Fruit fly (Drosophila melanogaster) whole organism, embryonic: Measurements from ENCODE around the gene Zaf1.
A peak's percentile ranks its signal among the peaks of the same experiment; 100 is the strongest.

ENCODE experiments used
- Asciz ChIP-seq: fragments of 200-800 bp; sonication (Bioruptor generic); optimal IDR thresholded peaks from 2 replicates; lab custom pipeline; 2017; ENCODE audit warnings: missing biosample characterization, mild to moderate bottlenecking, missing genetic modification characterization, missing genetic modification reagents
- Blimp-1 ChIP-seq: fragments of 200-800 bp; sonication (Bioruptor generic); optimal IDR thresholded peaks from 3 replicates; lab custom pipeline; 2018; ENCODE audit warnings: missing biosample characterization, missing genetic modification characterization, mild to moderate bottlenecking, moderate library complexity, missing genetic modification reagents
- CG1024 ChIP-seq: fragments of 200-800 bp; sonication (Bioruptor generic); IDR thresholded peaks from 2 replicates; pipeline ENCODE4 v1.3.6; 2022; ENCODE audit warnings: missing biosample characterization, missing genetic modification characterization
- CG10543 ChIP-seq: fragments of 200-800 bp; sonication (Bioruptor generic); optimal IDR thresholded peaks from 3 replicates; lab custom pipeline; 2017; ENCODE audit warnings: missing biosample characterization, mild to moderate bottlenecking, missing genetic modification characterization, moderate library complexity
- CG13287 ChIP-seq: fragments of 200-800 bp; sonication (Bioruptor generic); IDR thresholded peaks from 2 replicates; pipeline ENCODE4 v1.3.6; 2022; ENCODE audit warnings: missing biosample characterization, missing genetic modification characterization; ENCODE audit not compliant: partially characterized antibody
- CG14050 ChIP-seq: fragments of 200-800 bp; sonication (Bioruptor generic); IDR thresholded peaks from 3 replicates; pipeline ENCODE4 v1.3.6; 2022; ENCODE audit warnings: missing biosample characterization, missing genetic modification characterization
- CG15011 ChIP-seq: fragments of 200-800 bp; sonication (Bioruptor generic); optimal IDR thresholded peaks from 3 replicates; lab custom pipeline; 2018; ENCODE audit warnings: missing biosample characterization, mild to moderate bottlenecking, missing genetic modification characterization
- CG15073 ChIP-seq: fragments of 200-800 bp; sonication (Bioruptor generic); optimal IDR thresholded peaks from 2 replicates; lab custom pipeline; 2016; ENCODE audit warnings: missing biosample characterization, missing genetic modification characterization
- CG16863 ChIP-seq: fragments of 200-800 bp; sonication (Bioruptor generic); optimal IDR thresholded peaks from 3 replicates; lab custom pipeline; 2016; ENCODE audit warnings: missing biosample characterization, missing genetic modification characterization
- CG17361 ChIP-seq: fragments of 200-800 bp; sonication (Bioruptor generic); IDR thresholded peaks from 3 replicates; pipeline ENCODE4 v1.3.6; 2022; ENCODE audit warnings: missing biosample characterization, missing genetic modification characterization
- CG17912 ChIP-seq: fragments of 200-800 bp; sonication (Bioruptor generic); optimal IDR thresholded peaks from 2 replicates; lab custom pipeline; 2018; ENCODE audit warnings: missing biosample characterization, mild to moderate bottlenecking, missing genetic modification characterization
- CG1832 ChIP-seq: fragments of 200-800 bp; sonication (Bioruptor generic); optimal IDR thresholded peaks from 2 replicates; lab custom pipeline; 2017; ENCODE audit warnings: missing biosample characterization, mild to moderate bottlenecking, missing genetic modification characterization, inconsistent platforms
- CG18764 ChIP-seq: fragments of 200-800 bp; sonication (Bioruptor generic); optimal IDR thresholded peaks from 3 replicates; lab custom pipeline; 2016; ENCODE audit warnings: missing biosample characterization, missing genetic modification characterization
- CG31224 ChIP-seq: fragments of 200-800 bp; sonication (Bioruptor generic); IDR thresholded peaks from 2 replicates; pipeline ENCODE4 v1.3.6; 2022; ENCODE audit warnings: missing biosample characterization, missing genetic modification characterization
- CG32767 ChIP-seq: fragments of 200-800 bp; sonication (Bioruptor generic); IDR thresholded peaks from 2 replicates; pipeline ENCODE4 v1.3.6; 2022; ENCODE audit warnings: missing biosample characterization, missing genetic modification characterization
- CG33557 ChIP-seq: fragments of 200-800 bp; sonication (Bioruptor generic); optimal IDR thresholded peaks from 2 replicates; lab custom pipeline; 2019; ENCODE audit warnings: missing biosample characterization, mild to moderate bottlenecking, missing genetic modification characterization, moderate library complexity
- CG3407 ChIP-seq: fragments of 200-800 bp; sonication (Bioruptor generic); optimal IDR thresholded peaks from 2 replicates; lab custom pipeline; 2018; ENCODE audit warnings: missing biosample characterization, mild to moderate bottlenecking, missing genetic modification characterization
- CG3838 ChIP-seq: fragments of 200-800 bp; sonication (Bioruptor generic); optimal IDR thresholded peaks from 3 replicates; lab custom pipeline; 2016; ENCODE audit warnings: missing biosample characterization, missing genetic modification characterization
- CG4404 ChIP-seq: fragments of 200-800 bp; sonication (Bioruptor generic); IDR thresholded peaks from 2 replicates; pipeline ENCODE4 v1.3.6; 2022; ENCODE audit warnings: missing biosample characterization, missing genetic modification characterization
- CG6175 ChIP-seq: fragments of 200-800 bp; sonication (Bioruptor generic); IDR thresholded peaks from 3 replicates; pipeline ENCODE4 v1.3.6; 2022; ENCODE audit warnings: missing biosample characterization, missing genetic modification characterization
- CG6683 ChIP-seq: fragments of 200-800 bp; sonication (Bioruptor generic); optimal IDR thresholded peaks from 2 replicates; lab custom pipeline; 2017; ENCODE audit warnings: missing biosample characterization, mild to moderate bottlenecking, missing genetic modification characterization, missing genetic modification reagents
- CG7928 ChIP-seq: fragments of 200-800 bp; sonication (Bioruptor generic); optimal IDR thresholded peaks from 2 replicates; lab custom pipeline; 2017; ENCODE audit warnings: missing biosample characterization, mild to moderate bottlenecking, missing genetic modification characterization
- D19A ChIP-seq: fragments of 200-800 bp; optimal IDR thresholded peaks from 3 replicates; lab custom pipeline; 2019; ENCODE audit warnings: missing biosample characterization, mild to moderate bottlenecking, missing genetic modification characterization, moderate library complexity
- Deaf1 ChIP-seq: fragments of 200-800 bp; optimal IDR thresholded peaks from 3 replicates; lab custom pipeline; 2019; ENCODE audit warnings: missing biosample characterization, mild to moderate bottlenecking, missing genetic modification characterization, moderate library complexity
- Dfd ChIP-seq, 2 experiments: fragments of >200 bp; optimal IDR thresholded peaks; 2 replicates each; lab custom pipeline; 2017; ENCODE audit warnings: missing biosample characterization in 2 of 2, missing genetic modification characterization in 2 of 2
- Dip2 ChIP-seq: fragments of 200-800 bp; sonication (Bioruptor generic); IDR thresholded peaks from 2 replicates; pipeline ENCODE4 v1.3.6; 2022; ENCODE audit warnings: missing biosample characterization, missing genetic modification characterization
- E2f1 ChIP-seq: fragments of 200-800 bp; sonication (Bioruptor generic); IDR thresholded peaks from 2 replicates; pipeline ENCODE4 v1.3.6; 2022; ENCODE audit warnings: missing biosample characterization, missing genetic modification characterization
- Ets97D ChIP-seq: fragments of 200-800 bp; sonication (Bioruptor generic); optimal IDR thresholded peaks from 3 replicates; lab custom pipeline; 2016; ENCODE audit warnings: missing biosample characterization, missing genetic modification characterization
- Gug ChIP-seq: fragments of 200-800 bp; sonication (Bioruptor generic); IDR thresholded peaks from 4 replicates; pipeline ENCODE4 v1.3.6; 2022; ENCODE audit warnings: missing biosample characterization, missing genetic modification characterization
- HmgD ChIP-seq: fragments of 200-800 bp; sonication (Bioruptor generic); optimal IDR thresholded peaks from 3 replicates; lab custom pipeline; 2016; ENCODE audit warnings: missing biosample characterization, missing genetic modification characterization
- Hr3 ChIP-seq: fragments of 200-800 bp; sonication (Bioruptor generic); optimal IDR thresholded peaks from 3 replicates; lab custom pipeline; 2016; ENCODE audit warnings: missing biosample characterization, missing genetic modification characterization
- Hr39 ChIP-seq: fragments of >200 bp; optimal IDR thresholded peaks from 2 replicates; lab custom pipeline; 2017
- Lhr ChIP-seq: fragments of 200-800 bp; sonication (Bioruptor generic); optimal IDR thresholded peaks from 3 replicates; lab custom pipeline; 2017; ENCODE audit warnings: mild to moderate bottlenecking, missing biosample characterization, missing genetic modification reagents, missing genetic modification characterization
- MTF-1 ChIP-seq: fragments of 200-800 bp; sonication (Bioruptor generic); optimal IDR thresholded peaks from 2 replicates; lab custom pipeline; 2018; ENCODE audit warnings: missing biosample characterization, mild to moderate bottlenecking, missing genetic modification characterization, borderline replicate concordance
- PHDP ChIP-seq: fragments of 200-800 bp; sonication (Bioruptor generic); optimal IDR thresholded peaks from 3 replicates; lab custom pipeline; 2018; ENCODE audit warnings: missing biosample characterization, mild to moderate bottlenecking, missing genetic modification characterization, moderate library complexity
- Usf ChIP-seq: fragments of 200-800 bp; sonication (Bioruptor generic); optimal IDR thresholded peaks from 2 replicates; lab custom pipeline; 2017; ENCODE audit warnings: missing genotype, missing biosample characterization, missing genetic modification characterization
- cas ChIP-seq: fragments of 200-800 bp; sonication (Bioruptor generic); IDR thresholded peaks from 2 replicates; pipeline ENCODE4 v1.3.6; 2022; ENCODE audit warnings: missing biosample characterization, missing genetic modification characterization
- caup ChIP-seq: fragments of 200-800 bp; sonication (Bioruptor generic); optimal IDR thresholded peaks from 3 replicates; lab custom pipeline; 2017; ENCODE audit warnings: missing biosample characterization, mild to moderate bottlenecking, missing genetic modification characterization, moderate library complexity; ENCODE audit not compliant: severe bottlenecking
- chif ChIP-seq, 2 experiments: fragments of 200-800 bp; sonication (Bioruptor generic); optimal IDR thresholded peaks; 3 replicates each; lab custom pipeline; 2016; ENCODE audit warnings: missing biosample characterization in 2 of 2, missing genetic modification characterization in 2 of 2
- disco-r ChIP-seq: fragments of 200-800 bp; sonication (Bioruptor generic); optimal IDR thresholded peaks from 2 replicates; lab custom pipeline; 2016; ENCODE audit warnings: missing biosample characterization, missing genetic modification characterization
- dpn ChIP-seq, 2 experiments: fragments of 200-800 bp; sonication (Bioruptor generic); optimal IDR thresholded peaks; 3 replicates each; lab custom pipeline; 2016; ENCODE audit warnings: missing biosample characterization in 2 of 2, missing genetic modification characterization in 2 of 2
- ewg ChIP-seq: fragments of 200-800 bp; sonication (Bioruptor generic); optimal IDR thresholded peaks from 3 replicates; lab custom pipeline; 2017; ENCODE audit warnings: mild to moderate bottlenecking, missing biosample characterization, missing genetic modification reagents, missing genetic modification characterization
- fd96Cb ChIP-seq: fragments of 200-800 bp; sonication (Bioruptor generic); optimal IDR thresholded peaks from 2 replicates; lab custom pipeline; 2018; ENCODE audit warnings: missing biosample characterization, mild to moderate bottlenecking, missing genetic modification characterization, moderate library complexity
- ind ChIP-seq: fragments of 200-800 bp; sonication (Bioruptor generic); optimal IDR thresholded peaks from 3 replicates; lab custom pipeline; 2016; ENCODE audit warnings: missing biosample characterization, missing genetic modification characterization
- maf-S ChIP-seq: fragments of 200-800 bp; sonication (Bioruptor generic); optimal IDR thresholded peaks from 2 replicates; lab custom pipeline; 2016; ENCODE audit warnings: missing biosample characterization, missing genetic modification characterization
- oc ChIP-seq: fragments of 200-800 bp; sonication (Bioruptor generic); optimal IDR thresholded peaks from 2 replicates; lab custom pipeline; 2018; ENCODE audit warnings: missing biosample characterization, mild to moderate bottlenecking, missing genetic modification characterization, moderate library complexity
- org-1 ChIP-seq: fragments of 200-800 bp; sonication (Bioruptor generic); optimal IDR thresholded peaks from 2 replicates; lab custom pipeline; 2017; ENCODE audit warnings: missing biosample characterization, missing genetic modification characterization
- pfk ChIP-seq: fragments of 200-800 bp; sonication (Bioruptor generic); optimal IDR thresholded peaks from 2 replicates; lab custom pipeline; 2018; ENCODE audit warnings: missing biosample characterization, mild to moderate bottlenecking, missing genetic modification characterization, moderate library complexity
- sima ChIP-seq: fragments of 200-800 bp; sonication (Bioruptor generic); optimal IDR thresholded peaks from 2 replicates; lab custom pipeline; 2016; ENCODE audit warnings: missing biosample characterization, missing genetic modification characterization

Zaf1 gene

DNA sequence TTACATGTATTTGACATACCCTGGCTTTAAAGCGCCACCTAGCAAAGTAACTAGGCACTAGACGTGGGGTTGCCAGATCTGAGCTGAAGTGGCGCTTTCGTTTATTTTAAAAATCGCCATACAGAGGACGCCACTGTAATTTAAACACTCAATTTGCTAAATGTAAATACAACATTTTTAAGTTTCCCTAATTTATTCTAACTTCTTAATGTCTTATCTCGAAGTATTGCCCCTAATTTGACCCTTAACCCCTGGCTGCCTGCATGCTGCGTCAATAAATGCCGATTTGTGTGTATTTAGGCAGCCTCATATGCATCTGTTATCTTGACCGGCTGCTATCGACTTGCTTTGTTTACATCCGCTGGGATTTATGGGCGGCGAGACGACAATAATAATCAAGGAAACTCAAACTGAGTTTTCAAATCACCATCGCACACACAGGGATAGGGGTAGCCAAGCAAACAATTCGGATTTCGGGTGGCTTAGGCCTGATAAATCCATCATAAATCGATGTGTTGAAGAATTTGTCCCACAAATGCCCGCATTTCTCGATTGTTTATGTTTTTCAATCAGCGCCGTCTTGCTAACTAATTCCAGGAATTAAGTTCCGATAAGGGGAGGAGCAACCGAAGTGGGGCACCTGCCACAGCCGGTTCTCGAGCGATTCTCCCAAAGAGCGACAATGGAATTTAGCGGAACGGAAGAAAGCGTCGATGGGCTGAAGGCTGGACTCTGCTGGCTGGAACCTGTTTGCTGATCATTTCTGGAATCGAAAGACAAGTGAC is 12.0 kb downstream of the Zaf1 start (continued):
- no peak for TF ChIP-seq CG3838 (GFP tag; lab: Kevin White, UChicago)
- peak; percentile 5 for TF ChIP-seq ewg (GFP tag; lab: Kevin White, UChicago)
- peak; percentile 4 for TF ChIP-seq Deaf1 (tag; lab: Kevin White, UChicago)
- no peak for TF ChIP-seq Asciz (GFP tag; lab: Kevin White, UChicago)
- peak; percentile 74 for TF ChIP-seq Gug (GFP tag; lab: Robert Waterston, UW)
- peak; percentile 50 for TF ChIP-seq CG33557 (GFP tag; lab: Kevin White, UChicago)
- TF ChIP-seq Hr3 (GFP tag; lab: Kevin White, UChicago), result peak; percentile 78
- no peak for TF ChIP-seq CG15011 (GFP tag; lab: Kevin White, UChicago)
- TF ChIP-seq CG15073 (GFP tag; lab: Kevin White, UChicago), result peak; percentile 37
- TF ChIP-seq ind, result peak; percentile 21
- TF ChIP-seq PHDP (tag; lab: Kevin White, UChicago), result peak; percentile 60
- TF ChIP-seq Hr39 (lab: Kevin White, UChicago), result no peak
- TF ChIP-seq CG14050, result peak; percentile 20; the same call in 1 of the 3 replicates
- TF ChIP-seq Lhr (GFP tag; lab: Kevin White, UChicago), result peak; percentile 90
- TF ChIP-seq org-1 (GFP tag; lab: Kevin White, UChicago), result no peak
- peak; percentile 45 for TF ChIP-seq CG4404
- TF ChIP-seq chif (GFP tag; optimal IDR thresholded peaks at IDR 0.05; lab: Kevin White, UChicago), result peak; percentile 61 to 89
- no peak for TF ChIP-seq CG17912 (GFP tag; lab: Kevin White, UChicago)
- peak; percentile 72 for TF ChIP-seq E2f1 (GFP tag; lab: Robert Waterston, UW)
- TF ChIP-seq CG13287 (GFP tag; lab: Robert Waterston, UW), result peak; percentile 18; the same call in 1 of the 2 replicates
- peak; percentile 49 for TF ChIP-seq D19A (tag; lab: Kevin White, UChicago)
- peak; percentile 77 to 79 for TF ChIP-seq dpn (GFP tag; optimal IDR thresholded peaks at IDR 0.05; lab: Kevin White, UChicago)
- TF ChIP-seq cas, result peak; percentile 42; the same call in 1 of the 2 replicates
- TF ChIP-seq fd96Cb (tag; lab: Kevin White, UChicago), result peak; percentile 38
- no peak for TF ChIP-seq CG6683 (GFP tag; lab: Kevin White, UChicago)
- TF ChIP-seq CG1024, result peak; percentile 51; the same call in 1 of the 2 replicates
- peak; percentile 47 for TF ChIP-seq Blimp-1 (GFP tag; lab: Kevin White, UChicago)
- no peak for TF ChIP-seq pfk (GFP tag; lab: Kevin White, UChicago)
- TF ChIP-seq sima (GFP tag; lab: Kevin White, UChicago), result no peak
- peak; percentile 36 for TF ChIP-seq oc
- TF ChIP-seq disco-r (GFP tag; lab: Kevin White, UChicago), result no peak
- TF ChIP-seq CG6175 (GFP tag; lab: Robert Waterston, UW), result peak; percentile 21; the same call in 1 of the 3 replicates
- TF ChIP-seq Ets97D (GFP tag; lab: Kevin White, UChicago), result peak; percentile 50
- TF ChIP-seq MTF-1 (GFP tag; lab: Kevin White, UChicago), result no peak
- TF ChIP-seq CG32767 (GFP tag; lab: Robert Waterston, UW), result no peak
- TF ChIP-seq HmgD (GFP tag; lab: Kevin White, UChicago), result peak; percentile 46
- TF ChIP-seq CG16863 (GFP tag; lab: Kevin White, UChicago), result peak; percentile 34
- no peak for TF ChIP-seq CG3407 (GFP tag; lab: Kevin White, UChicago)
- no peak for TF ChIP-seq Usf
- peak; percentile 61 for TF ChIP-seq caup (GFP tag; lab: Kevin White, UChicago)
- TF ChIP-seq Dip2 (GFP tag; lab: Robert Waterston, UW), result peak; percentile 87
- no peak for TF ChIP-seq CG1832 (GFP tag; lab: Kevin White, UChicago)
- peak; percentile 35; the same call in 1 of the 2 replicates for TF ChIP-seq CG31224 (GFP tag; lab: Robert Waterston, UW)
- peak; percentile 73 for TF ChIP-seq CG17361 (GFP tag; lab: Robert Waterston, UW)
- TF ChIP-seq CG18764, result peak; percentile 55
- TF ChIP-seq maf-S (GFP tag; lab: Kevin White, UChicago), result peak; percentile 18
- no peak for TF ChIP-seq CG7928 (GFP tag; lab: Kevin White, UChicago)
- no peak for TF ChIP-seq CG10543 (GFP tag; lab: Kevin White, UChicago)
- TF ChIP-seq Dfd (GFP tag; optimal IDR thresholded peaks at IDR 0.05; lab: Kevin White, UChicago), result no peak
